Fruit fly (Drosophila melanogaster) whole organism, larva: ENCODE measurements around the gene 4E-T.
"Not testable (repeated sequence)": the region's sequence is repeated elsewhere in the genome, so short reads cannot be mapped to it uniquely, and the experiment has no call there.

Experiments used
- noc ChIP-seq: fragments of 200-800 bp; sonication (Bioruptor generic); optimal IDR thresholded peaks from 3 replicates; lab custom pipeline; 2019; ENCODE audit warnings: missing biosample characterization, mild to moderate bottlenecking, missing genetic modification characterization, moderate library complexity

4E-T gene

DNA sequence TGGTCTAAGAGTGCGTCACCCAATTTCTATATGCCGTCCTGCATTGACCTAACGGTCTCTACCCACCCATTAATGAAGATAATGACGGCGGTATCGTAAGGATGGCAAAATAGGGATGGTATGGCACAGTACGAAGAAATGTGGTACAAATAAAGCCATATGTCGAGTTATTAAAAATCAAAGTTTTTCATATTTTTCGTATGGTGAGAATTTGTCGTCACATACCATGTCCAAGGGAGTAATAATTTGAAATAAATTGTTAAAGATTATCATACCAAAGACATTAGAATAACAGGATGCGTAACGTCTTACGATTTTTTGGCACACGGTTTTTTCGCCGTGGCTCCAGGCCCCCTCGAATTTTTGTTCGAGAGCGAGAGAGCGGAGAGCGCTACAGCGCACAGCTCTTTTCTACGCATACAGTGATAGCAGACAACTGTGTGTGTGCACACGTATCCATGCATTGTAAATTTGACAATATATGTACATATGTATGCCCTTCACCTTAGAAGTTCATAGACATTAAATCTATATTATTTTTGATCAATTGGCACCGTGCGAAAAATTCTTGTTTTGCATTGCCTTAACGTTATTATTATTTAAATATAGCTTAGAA lies 1.8 kb upstream of the 4E-T start:
- no peak for TF ChIP-seq noc

DNA sequence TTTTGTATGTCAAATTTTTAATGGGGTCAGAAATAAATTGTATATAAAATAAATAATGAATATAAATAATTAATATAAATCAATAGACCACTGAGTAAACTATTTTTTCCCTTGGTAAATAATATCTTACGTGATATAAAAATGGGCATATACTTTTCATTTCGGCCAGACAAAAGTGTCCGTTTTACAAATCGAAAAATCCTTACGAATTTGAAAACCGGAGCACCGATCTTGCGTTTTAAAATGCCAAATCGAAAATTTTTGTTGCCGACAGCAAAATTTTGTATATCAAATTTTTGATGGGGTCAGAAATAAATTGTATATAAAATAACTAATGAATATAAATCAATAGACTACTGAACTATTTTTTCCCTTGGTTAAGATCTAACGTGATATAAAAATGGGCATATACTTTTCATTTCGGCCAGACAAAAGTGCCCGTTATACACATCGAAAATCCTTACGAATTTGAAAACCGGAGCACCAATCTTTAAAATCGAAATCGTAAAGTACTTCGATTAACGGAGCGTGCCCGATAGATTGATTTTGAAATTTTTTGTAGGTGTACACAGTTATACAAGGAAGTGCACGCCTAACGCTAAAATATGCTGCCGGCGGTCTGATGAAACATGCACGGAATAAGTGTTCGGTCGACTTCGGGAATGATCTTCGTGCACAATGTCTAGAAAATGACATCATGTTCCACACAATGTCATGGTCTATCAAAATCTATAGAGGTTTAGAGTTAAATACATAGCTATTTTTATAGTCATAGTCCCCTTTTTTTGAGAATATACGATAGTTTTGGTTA lies 1.1 kb upstream of the 4E-T start:
- TF ChIP-seq noc, result no peak

DNA sequence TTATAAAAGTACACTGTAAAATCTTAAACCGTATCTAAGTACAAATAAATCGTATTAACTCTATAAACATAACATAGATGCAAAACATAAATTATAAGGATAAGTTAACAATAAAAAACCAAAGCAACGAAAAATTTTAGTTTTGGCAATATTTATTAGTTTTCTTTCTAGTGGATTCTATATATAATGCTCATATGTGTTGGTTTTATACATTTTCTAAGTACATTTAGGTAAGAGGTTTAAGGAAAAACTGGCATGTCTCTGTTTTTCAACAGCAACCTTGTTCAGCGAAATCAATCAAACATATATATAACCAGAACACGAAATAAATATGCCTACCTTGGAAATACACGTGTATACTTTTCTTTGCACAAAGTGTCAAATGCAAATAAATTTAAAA lies 8.9 kb downstream of the 4E-T start:
- no peak for TF ChIP-seq noc

DNA sequence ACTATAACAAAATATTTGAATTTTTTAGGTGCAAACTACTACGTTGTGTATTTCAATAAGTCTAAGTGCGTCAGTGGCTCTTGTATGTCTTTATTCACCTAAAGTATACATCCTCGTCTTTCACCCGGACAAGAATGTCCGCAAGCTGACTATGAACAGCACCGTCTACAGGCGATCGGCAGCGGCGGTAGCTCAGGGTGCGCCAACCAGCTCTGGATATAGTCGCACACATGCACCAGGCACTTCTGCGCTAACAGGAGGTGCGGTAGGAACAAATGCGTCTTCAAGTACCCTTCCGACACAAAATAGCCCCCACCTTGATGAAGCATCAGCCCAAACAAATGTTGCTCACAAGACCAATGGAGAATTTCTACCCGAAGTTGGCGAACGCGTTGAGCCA lies 12.0 kb downstream of the 4E-T start:
- no peak for TF ChIP-seq noc

DNA sequence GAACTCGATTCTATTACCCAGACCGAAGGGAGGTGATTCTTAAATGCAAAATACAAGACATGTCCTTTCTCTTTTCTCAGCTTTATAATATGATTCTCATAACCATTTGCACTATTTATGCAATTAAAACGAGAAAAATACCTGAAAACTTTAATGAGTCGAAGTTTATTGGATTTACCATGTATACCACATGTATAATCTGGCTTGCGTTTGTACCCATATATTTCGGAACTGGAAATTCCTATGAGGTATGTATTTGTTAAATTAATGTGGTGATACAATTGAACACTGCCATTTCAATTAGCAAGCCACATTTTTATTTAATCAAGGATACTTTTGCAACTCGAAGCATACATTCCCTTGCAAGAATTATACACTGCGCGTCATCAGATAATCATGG lies 13.8 kb downstream of the 4E-T start:
- TF ChIP-seq noc, result no peak

DNA sequence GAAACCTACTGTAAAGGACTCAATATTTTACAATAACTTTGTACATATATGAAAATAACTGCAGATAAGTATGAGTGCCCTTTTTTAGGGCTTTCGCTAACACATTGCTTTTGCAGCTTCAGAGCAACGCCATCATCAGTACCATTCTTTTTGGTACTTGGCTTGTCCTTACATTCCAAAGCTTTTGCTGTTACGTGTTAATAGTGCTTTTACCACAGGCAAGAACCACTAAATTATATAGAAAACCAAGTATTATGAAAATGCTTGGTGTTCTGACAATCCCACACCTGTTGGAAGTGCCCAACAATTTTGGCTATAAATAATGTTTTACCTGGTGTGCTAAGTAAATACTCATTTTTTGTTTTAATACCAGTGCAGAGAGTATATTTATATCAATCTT lies 21.1 kb downstream of the 4E-T start:
- no peak for TF ChIP-seq noc

DNA sequence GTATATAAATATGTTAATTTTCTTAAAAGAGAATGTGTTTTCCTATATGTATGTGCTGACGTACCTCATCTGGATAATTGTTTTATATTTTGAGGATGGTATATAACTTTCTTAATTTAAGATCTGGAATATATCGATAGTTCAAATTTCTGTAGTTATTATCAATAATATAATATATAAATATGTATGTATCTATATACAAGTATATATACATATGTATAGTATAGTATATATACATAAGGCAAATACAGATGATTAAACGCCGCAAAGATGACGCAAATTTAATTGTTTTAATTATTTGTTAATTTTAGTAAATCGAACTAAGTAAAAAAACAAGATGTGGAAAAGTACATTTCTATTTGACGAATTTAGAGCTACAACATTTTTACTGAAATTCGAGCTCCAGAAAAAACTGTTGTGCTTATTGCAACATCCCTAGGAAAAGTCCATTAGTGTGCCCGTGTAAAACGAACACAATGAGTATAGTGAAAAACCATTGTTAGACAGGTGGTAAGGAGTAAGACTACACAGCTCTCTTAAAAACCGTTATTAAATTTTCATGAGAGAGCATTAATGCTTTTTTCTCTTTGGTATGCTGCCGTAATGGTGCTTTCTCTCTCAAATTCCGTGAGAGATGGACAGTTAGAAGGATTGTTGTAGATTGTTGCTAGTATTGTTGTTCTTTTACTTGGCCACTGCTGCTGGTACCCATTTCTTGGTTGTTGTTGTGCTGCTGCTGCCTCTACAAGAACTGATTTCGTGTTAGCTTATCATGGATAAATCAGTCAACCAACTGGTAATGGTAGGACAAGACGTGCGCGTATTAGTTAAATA lies 21.9 kb downstream of the 4E-T start, which contains the start of gene mGluR:
TSS of gene mGluR (plus strand) at position 784 of the 834 bp plus-strand sequence.
- no peak for TF ChIP-seq noc

DNA sequence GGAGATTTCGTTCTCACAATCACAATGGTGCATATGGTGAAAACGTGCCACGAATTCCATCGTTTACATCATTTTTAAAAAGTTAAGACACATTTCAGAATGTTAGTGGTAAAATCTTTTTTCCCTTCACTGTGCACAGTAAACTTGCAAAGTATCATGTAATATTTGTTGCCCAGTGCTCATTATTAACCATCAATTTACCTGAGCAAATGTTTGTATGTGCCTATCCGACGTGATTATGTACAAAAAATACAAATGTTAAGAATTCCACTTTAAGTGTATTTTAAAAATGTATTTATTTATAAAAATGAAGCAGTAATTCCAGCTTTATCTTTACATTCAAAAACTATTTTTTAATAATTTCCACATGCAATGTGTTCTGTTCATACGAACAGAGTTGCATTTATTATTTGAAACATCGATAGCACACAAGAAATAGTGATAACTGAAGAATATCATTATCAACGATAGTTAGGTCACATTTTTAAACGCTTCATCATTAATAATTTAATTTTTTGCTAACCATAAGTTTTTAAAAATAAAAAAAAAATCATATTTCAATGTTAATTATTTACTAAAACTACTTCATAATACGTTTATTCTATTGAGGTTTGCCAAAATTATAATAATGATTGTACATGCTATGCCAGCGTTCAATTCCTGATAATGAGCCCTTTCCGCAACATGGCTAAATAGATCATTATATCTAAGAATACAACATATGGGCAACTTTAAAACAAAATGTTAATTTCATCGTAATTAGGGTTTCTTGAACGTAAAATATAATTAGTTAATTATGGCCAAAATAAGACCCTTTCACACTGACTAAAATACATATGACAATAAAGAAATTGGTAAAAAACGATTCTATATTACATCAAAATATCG lies 27.6 kb downstream of the 4E-T start, which contains the start of gene eIF4G1:
TSS of gene eIF4G1 (minus strand) at position 405 of the 888 bp plus-strand sequence.
- no peak for TF ChIP-seq noc

DNA sequence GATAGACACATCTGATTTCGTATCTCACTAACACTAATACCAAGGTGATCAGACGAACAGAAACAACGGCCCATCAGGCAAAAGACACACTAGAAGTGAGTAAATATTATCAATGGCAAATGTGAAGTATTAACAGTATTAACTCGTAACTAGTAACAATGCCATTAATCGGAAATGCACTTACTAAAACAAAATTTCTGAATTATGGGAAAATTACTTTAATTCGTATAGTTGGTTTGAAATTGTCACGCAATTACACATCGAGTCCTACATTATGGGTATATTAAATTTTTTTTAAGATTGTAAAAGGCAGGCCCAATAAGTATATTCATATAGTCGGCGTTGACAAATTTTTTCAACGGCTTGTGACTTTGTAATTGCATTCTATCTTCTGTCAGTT lies 35.6 kb downstream of the 4E-T start:
- no peak for TF ChIP-seq noc

DNA sequence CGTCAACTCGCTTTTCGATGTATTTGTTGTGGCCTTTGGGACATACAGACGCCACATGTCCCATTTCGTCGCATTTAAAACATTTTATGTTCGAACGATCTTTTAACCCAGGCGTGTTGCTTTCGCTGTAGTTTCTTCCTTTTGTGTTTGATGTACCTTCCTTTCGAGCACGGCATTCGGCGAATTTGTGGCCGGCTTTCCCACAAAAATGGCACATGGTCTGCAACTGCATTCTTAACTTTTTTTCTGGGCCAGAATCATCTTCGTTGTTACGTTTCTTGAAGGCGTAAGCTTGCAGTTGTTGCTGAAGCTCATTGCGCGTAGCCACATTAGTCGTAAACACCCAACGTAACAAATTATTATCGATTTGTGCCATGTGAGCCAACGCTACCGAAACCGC lies 46.0 kb downstream of the 4E-T start, which contains the start of gene unc-13:
TSS of gene unc-13 (minus strand) at position 101 of the 400 bp plus-strand sequence.
- TF ChIP-seq noc, result not testable (repeated sequence)

DNA sequence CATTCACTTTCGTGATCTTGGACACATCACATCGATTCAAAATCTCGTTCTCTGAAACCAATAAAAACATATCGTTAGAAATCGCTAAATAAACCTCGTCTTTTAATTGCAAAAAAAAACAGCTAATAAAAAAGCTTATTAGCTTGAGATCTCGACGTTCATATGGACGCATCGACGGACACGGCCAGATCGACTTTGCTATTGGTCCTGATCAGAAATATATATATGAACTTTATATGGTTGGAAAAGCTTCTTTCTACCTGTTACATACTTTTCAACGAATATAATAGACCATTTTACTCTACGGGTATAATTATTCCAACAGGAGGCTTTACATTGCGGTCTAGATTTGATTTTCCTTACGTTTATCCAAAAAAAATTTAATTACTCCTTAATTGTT lies 49.1 kb downstream of the 4E-T start:
- TF ChIP-seq noc, result no peak

DNA sequence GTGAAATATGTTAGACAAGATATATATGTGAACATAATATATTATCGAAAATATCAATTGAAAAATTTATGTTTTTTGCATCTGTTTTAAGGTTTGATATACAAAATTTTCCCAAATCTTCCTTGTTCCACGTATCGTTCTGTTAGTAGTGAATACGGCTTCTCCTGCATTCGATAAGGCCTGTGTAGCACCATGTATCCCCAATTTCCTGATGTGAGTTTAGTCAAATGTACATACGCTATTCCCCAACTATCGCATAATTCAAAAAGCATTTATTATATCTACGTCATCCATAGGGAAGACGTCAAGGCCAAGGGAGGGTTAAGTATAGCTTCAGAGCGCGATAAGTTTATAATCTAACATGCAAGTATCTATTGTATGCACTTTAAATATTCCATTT lies 53.5 kb downstream of the 4E-T start:
- TF ChIP-seq noc, result no peak
